Worm (Caenorhabditis elegans): ENCODE results near the gene scc-2.

Gene scc-2

DNA sequence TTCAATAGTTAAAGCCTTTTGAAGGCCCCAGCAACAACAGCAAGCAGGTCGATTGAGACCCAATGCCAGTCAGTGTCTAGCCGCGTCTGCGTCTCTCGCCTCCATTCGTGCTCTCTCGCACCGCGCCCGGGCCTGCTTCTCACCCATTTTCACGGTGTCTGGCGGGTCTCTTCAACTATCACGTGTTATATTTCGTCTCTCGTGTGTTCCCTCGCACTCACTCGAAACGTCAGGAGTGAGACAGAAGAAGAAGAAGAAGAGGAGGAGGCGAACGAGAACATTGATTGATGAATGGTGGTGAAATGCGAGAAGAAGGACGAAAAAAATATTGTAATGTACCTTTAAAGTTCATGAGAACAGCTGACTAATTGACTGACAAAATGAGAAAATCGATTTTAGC lies 42.3 kb downstream of the scc-2 start (continued):
- TF ChIP-seq rcor-1 (GFP tag; IDR thresholded peaks at IDR 0.05) (peak; percentile 38; the same call in 1 of the 2 replicates), madf-3 (GFP tag; IDR thresholded peaks at IDR 0.05) (0 out of 2 replicates have a peak, but pooled peaks have one; percentile 36), dpl-1 (GFP tag; optimal IDR thresholded peaks at IDR 0.05) (no peak), lin-40 (tag; optimal IDR thresholded peaks at IDR 0.05) (peak; percentile 79), ceh-79 (tag; optimal IDR thresholded peaks at IDR 0.05) (no peak), pbrm-1 (GFP tag; IDR thresholded peaks at IDR 0.05) (peak; percentile 53), Y53F4B.3 (GFP tag; IDR thresholded peaks at IDR 0.05) (no peak), F33H1.4 (GFP tag; IDR thresholded peaks at IDR 0.05) (no peak), F22D6.2 (tag; optimal IDR thresholded peaks at IDR 0.05) (no peak), unc-130 (GFP tag; optimal IDR thresholded peaks at IDR 0.05) (no peak), K11D2.4 (GFP tag; IDR thresholded peaks at IDR 0.05) (no peak), Y56A3A.18 (GFP tag; IDR thresholded peaks at IDR 0.05) (no peak), egrh-3 (GFP tag; IDR thresholded peaks at IDR 0.05) (peak; percentile 68), ama-1 (optimal IDR thresholded peaks at IDR 0.05) (no peak), ama-1 (GFP tag; optimal IDR thresholded peaks at IDR 0.05) (peak in 1 of 2 experiments; percentile 74), K12H6.12 (tag; optimal IDR thresholded peaks at IDR 0.05) (peak; percentile 67), F57C9.4 (tag; optimal IDR thresholded peaks at IDR 0.05) (no peak), lin-54 (GFP tag; optimal IDR thresholded peaks at IDR 0.05) (peak; percentile 28), hmg-1.2 (GFP tag; IDR thresholded peaks at IDR 0.05) (peak; percentile 79; the same call in 1 of the 2 replicates), dox-1 (GFP tag; IDR thresholded peaks at IDR 0.05) (peak; percentile 64; the same call in 1 of the 2 replicates), snpc-3.4 (tag; optimal IDR thresholded peaks at IDR 0.05) (no peak), mxl-1 (tag; optimal IDR thresholded peaks at IDR 0.05) (no peak), ztf-18 (tag; optimal IDR thresholded peaks at IDR 0.05) (no peak), cebp-1 (GFP tag; IDR thresholded peaks at IDR 0.05) (peak; percentile 39; the same call in 1 of the 2 replicates), cebp-1 (tag; optimal IDR thresholded peaks at IDR 0.05) (peak; percentile 84), aptf-2 (GFP tag; conservative IDR thresholded peaks at IDR 0.05) (no peak), zfh-2 (GFP tag; conservative IDR thresholded peaks at IDR 0.05) (peak; percentile 96), rpc-1 (optimal IDR thresholded peaks at IDR 0.05) (no peak), rpc-1 (tag; optimal IDR thresholded peaks at IDR 0.05) (no peak), aptf-3 (GFP tag; IDR thresholded peaks at IDR 0.05) (no peak), ztf-22 (GFP tag; optimal IDR thresholded peaks at IDR 0.05) (no peak), let-526 (GFP tag; IDR thresholded peaks at IDR 0.05) (peak; percentile 66), madf-10 (tag; optimal IDR thresholded peaks at IDR 0.05) (peak; percentile 63), zim-3 (tag; optimal IDR thresholded peaks at IDR 0.05) (no peak), F52B5.7 (tag; optimal IDR thresholded peaks at IDR 0.05) (no peak), die-1 (tag; optimal IDR thresholded peaks at IDR 0.05) (peak; percentile 38), snpc-1.3 (tag; optimal IDR thresholded peaks at IDR 0.05; ENCODE audit: insufficient read depth) (no peak), snpc-1.1 (tag; optimal IDR thresholded peaks at IDR 0.05; ENCODE audit: insufficient read depth) (no peak), nfyb-1 (GFP tag; IDR thresholded peaks at IDR 0.05) (peak; percentile 65; the same call in 1 of the 2 replicates), C06A6.2 (GFP tag; conservative IDR thresholded peaks at IDR 0.05) (no peak), nfya-2 (GFP tag; IDR thresholded peaks at IDR 0.05) (no peak), tlf-1 (GFP tag; optimal IDR thresholded peaks at IDR 0.05) (peak; percentile 38), nhr-90 (tag; optimal IDR thresholded peaks at IDR 0.05) (no peak), F39B2.1 (GFP tag; IDR thresholded peaks at IDR 0.05) (no peak), B0019.2 (GFP tag; conservative IDR thresholded peaks at IDR 0.05) (no peak), ZK185.1 (tag; optimal IDR thresholded peaks at IDR 0.05; ENCODE audit: poor library complexity, severe bottlenecking) (no peak), dpff-1 (tag; optimal IDR thresholded peaks at IDR 0.05) (no peak), sdz-38 (tag; optimal IDR thresholded peaks at IDR 0.05) (peak; percentile 11), egl-18 (GFP tag; IDR thresholded peaks at IDR 0.05) (no peak), ztf-26 (tag; optimal IDR thresholded peaks at IDR 0.05) (peak; percentile 71)

All from whole organism, young adult.